Fruit fly (Drosophila melanogaster): ENCODE data around the gene CG2113.

Gene CG2113

DNA sequence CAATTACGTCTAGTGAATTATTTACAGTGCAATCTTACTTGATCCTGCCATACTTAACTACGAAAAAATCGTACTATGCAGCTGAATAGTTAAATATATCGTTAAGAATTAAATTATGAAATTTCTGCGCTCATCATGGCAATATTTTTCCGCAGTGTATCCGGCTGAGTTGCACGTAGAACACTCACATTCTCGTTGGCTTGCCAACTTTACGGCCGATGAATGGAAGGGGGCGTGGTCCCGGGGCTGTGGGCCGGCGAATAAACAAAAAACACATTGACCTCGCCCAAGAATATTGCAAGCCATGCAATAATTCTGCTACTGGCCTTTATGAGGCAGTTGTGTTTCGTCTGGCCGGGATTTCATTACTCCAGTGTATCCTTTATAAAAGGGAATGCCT is 7.2 kb upstream of the CG2113 start:
- no peak for TF ChIP-seq HLH106 (tag; optimal IDR thresholded peaks at IDR 0.05)
- no peak for TF ChIP-seq dsf (GFP tag; optimal IDR thresholded peaks at IDR 0.05; ENCODE audit: borderline replicate concordance)
- no peak for TF ChIP-seq dl (GFP tag; optimal IDR thresholded peaks at IDR 0.05; ENCODE audit: insufficient read depth in 1 of 2, partially characterized antibody in 2 of 2)
- no peak for TF ChIP-seq OdsH (GFP tag; optimal IDR thresholded peaks at IDR 0.05)
- TF ChIP-seq Vsx2 (GFP tag; optimal IDR thresholded peaks at IDR 0.05; ENCODE audit: partially characterized antibody), result no peak
- no peak for TF ChIP-seq pan (optimal IDR thresholded peaks at IDR 0.05)
- TF ChIP-seq sv (GFP tag; optimal IDR thresholded peaks at IDR 0.05), result no peak
- TF ChIP-seq tai (GFP tag; optimal IDR thresholded peaks at IDR 0.05), result no peak
- TF ChIP-seq ey (GFP tag; optimal IDR thresholded peaks at IDR 0.05), result no peak
- no peak for TF ChIP-seq sage (GFP tag; optimal IDR thresholded peaks at IDR 0.05)
- no peak for TF ChIP-seq Myc (optimal IDR thresholded peaks at IDR 0.05)
- no peak for TF ChIP-seq jim (GFP tag; optimal IDR thresholded peaks at IDR 0.05)
- TF ChIP-seq Dfd (GFP tag; optimal IDR thresholded peaks at IDR 0.05), result no peak
- TF ChIP-seq lola (GFP tag; optimal IDR thresholded peaks at IDR 0.05), result no peak
- TF ChIP-seq Mio (GFP tag; optimal IDR thresholded peaks at IDR 0.05), result no peak
- no peak for TF ChIP-seq brk (GFP tag; optimal IDR thresholded peaks at IDR 0.05)

DNA sequence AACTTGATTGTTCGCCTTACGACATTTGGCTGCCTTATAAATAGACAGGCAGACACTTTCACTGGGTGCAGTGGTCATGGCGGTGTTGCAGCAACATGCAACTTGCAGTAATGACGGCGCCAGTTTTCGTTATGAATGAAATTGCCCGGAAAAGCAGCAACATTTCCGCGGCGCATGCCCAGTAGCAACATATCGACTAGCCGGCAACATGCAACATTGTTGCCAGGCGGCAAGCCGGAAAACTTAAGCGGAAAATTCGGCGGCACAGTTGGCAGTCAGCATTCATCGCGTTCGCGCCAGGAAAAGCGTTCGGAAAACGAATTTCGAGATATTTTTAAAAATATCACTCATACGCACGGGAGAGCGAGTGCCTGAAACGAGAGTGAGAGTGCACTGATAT is 6.5 kb downstream of the CG2113 start, which contains the start of gene FMRFaR:
TSS of gene FMRFaR (plus strand) at position 272 of the 400 bp plus-strand sequence.
- TF ChIP-seq Vsx2 (GFP tag; optimal IDR thresholded peaks at IDR 0.05; ENCODE audit: partially characterized antibody) (no peak), usp (GFP tag; optimal IDR thresholded peaks at IDR 0.05) (no peak), tai (GFP tag; optimal IDR thresholded peaks at IDR 0.05) (no peak), brk (GFP tag; optimal IDR thresholded peaks at IDR 0.05) (no peak), sv (GFP tag; optimal IDR thresholded peaks at IDR 0.05) (no peak), Sp1 (GFP tag; optimal IDR thresholded peaks at IDR 0.05) (no peak), Abd-B (GFP tag; optimal IDR thresholded peaks at IDR 0.05) (no peak), dmrt93B (GFP tag; optimal IDR thresholded peaks at IDR 0.05) (no peak), foxo (GFP tag; optimal IDR thresholded peaks at IDR 0.05) (no peak), Hr83 (GFP tag; optimal IDR thresholded peaks at IDR 0.05; ENCODE audit: poor library complexity, severe bottlenecking) (no peak), ey (GFP tag; optimal IDR thresholded peaks at IDR 0.05) (no peak), lola (GFP tag; optimal IDR thresholded peaks at IDR 0.05) (no peak), CrebA (GFP tag; optimal IDR thresholded peaks at IDR 0.05; ENCODE audit: borderline replicate concordance) (no peak), woc (GFP tag; optimal IDR thresholded peaks at IDR 0.05) (no peak), N (GFP tag; optimal IDR thresholded peaks at IDR 0.05) (no peak), Mio (GFP tag; optimal IDR thresholded peaks at IDR 0.05) (no peak), GATAd (GFP tag; optimal IDR thresholded peaks at IDR 0.05) (no peak), CG32264 (GFP tag; optimal IDR thresholded peaks at IDR 0.05) (no peak), Myc (optimal IDR thresholded peaks at IDR 0.05) (no peak)

DNA sequence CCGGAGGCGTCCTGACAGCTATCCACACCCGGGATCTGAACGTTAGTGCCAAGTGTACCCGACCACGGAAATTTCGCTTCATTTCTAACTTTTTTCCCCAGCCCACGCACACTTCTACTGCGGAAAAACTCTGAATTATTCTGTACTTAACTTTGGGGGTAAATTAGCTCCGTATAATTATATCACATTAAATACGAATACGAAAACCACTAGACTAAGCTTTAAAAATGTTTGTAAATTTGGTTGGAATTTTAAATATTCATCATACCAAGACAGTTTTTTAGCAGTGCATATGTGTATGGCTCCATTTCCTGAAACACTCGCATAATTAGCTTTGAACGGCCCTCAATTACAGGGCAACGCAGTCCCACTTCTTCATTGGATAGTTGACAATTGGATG is 18.5 kb downstream of the CG2113 start:
- no peak for TF ChIP-seq br (GFP tag; optimal IDR thresholded peaks at IDR 0.05)
- no peak for TF ChIP-seq Vsx2 (GFP tag; optimal IDR thresholded peaks at IDR 0.05; ENCODE audit: partially characterized antibody)
- no peak for TF ChIP-seq Hnf4 (GFP tag; optimal IDR thresholded peaks at IDR 0.05)
- TF ChIP-seq Hr83 (GFP tag; optimal IDR thresholded peaks at IDR 0.05; ENCODE audit: poor library complexity, severe bottlenecking), result no peak
- no peak for TF ChIP-seq Dif (GFP tag; optimal IDR thresholded peaks at IDR 0.05; ENCODE audit: partially characterized antibody)
- TF ChIP-seq rgr (GFP tag; optimal IDR thresholded peaks at IDR 0.05), result no peak
- no peak for TF ChIP-seq woc (GFP tag; optimal IDR thresholded peaks at IDR 0.05)

DNA sequence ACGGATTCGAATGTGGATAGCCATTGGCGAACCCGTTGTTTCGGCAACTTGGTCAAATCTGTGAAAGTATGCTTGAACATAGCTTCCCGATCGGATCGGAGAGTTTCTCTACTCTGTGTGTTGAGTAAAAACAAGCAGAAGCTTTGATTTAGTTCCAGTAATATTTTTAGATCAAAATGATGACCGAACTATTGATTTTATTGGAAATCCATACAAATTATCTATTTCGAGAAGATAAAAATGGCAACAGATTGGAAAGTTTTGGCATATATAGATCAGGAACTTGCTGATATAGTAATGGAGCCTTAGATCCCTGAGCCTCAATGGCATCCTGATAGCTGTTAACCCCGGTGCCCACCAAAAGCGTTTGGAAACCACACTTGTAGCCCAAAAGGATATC is 21.0 kb downstream of the CG2113 start, which contains the start of gene CG32488:
TSS of gene CG32488 (minus strand) at position 101 of the 400 bp plus-strand sequence.
- no peak for TF ChIP-seq Hr78 (GFP tag; optimal IDR thresholded peaks at IDR 0.05)
- TF ChIP-seq usp (GFP tag; optimal IDR thresholded peaks at IDR 0.05), result no peak
- TF ChIP-seq pan (optimal IDR thresholded peaks at IDR 0.05), result no peak
- no peak for TF ChIP-seq GATAd (GFP tag; optimal IDR thresholded peaks at IDR 0.05)
- no peak for TF ChIP-seq Mio (GFP tag; optimal IDR thresholded peaks at IDR 0.05)
- TF ChIP-seq br (GFP tag; optimal IDR thresholded peaks at IDR 0.05), result no peak
- TF ChIP-seq sage (GFP tag; optimal IDR thresholded peaks at IDR 0.05), result no peak
- no peak for TF ChIP-seq OdsH (GFP tag; optimal IDR thresholded peaks at IDR 0.05)
- no peak for TF ChIP-seq dl (GFP tag; optimal IDR thresholded peaks at IDR 0.05; ENCODE audit: insufficient read depth in 1 of 2, partially characterized antibody in 2 of 2)

DNA sequence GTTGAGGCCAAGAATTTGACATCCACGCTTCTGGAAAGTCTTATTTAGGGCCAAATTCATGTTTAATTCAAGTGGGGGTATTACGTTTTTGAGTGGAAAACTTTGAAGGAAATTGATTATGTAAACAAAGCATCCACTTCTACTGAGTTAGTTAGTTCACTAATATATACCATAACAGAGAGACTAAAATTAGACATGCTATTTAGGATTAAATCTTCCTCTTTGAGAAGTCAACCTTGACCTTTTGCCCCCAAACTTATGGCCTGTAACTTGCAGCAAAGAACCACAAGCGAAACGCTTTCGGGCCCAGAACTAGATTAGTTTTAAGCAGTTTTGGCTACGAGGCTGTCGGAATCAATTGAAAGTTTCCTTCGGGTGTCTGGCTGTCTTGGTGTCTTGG is 22.2 kb downstream of the CG2113 start, which contains the start of gene CG32487:
TSS of gene CG32487 (minus strand) at position 101 of the 400 bp plus-strand sequence.
- TF ChIP-seq br (GFP tag; optimal IDR thresholded peaks at IDR 0.05) (no peak), lola (GFP tag; optimal IDR thresholded peaks at IDR 0.05) (no peak), dl (GFP tag; optimal IDR thresholded peaks at IDR 0.05; ENCODE audit: insufficient read depth in 1 of 2, partially characterized antibody in 2 of 2) (no peak), pan (optimal IDR thresholded peaks at IDR 0.05) (no peak), Myc (optimal IDR thresholded peaks at IDR 0.05) (no peak), jim (GFP tag; optimal IDR thresholded peaks at IDR 0.05) (no peak), GATAd (GFP tag; optimal IDR thresholded peaks at IDR 0.05) (no peak), CrebA (GFP tag; optimal IDR thresholded peaks at IDR 0.05; ENCODE audit: borderline replicate concordance) (no peak), woc (GFP tag; optimal IDR thresholded peaks at IDR 0.05) (no peak), CG32264 (GFP tag; optimal IDR thresholded peaks at IDR 0.05) (no peak)
